Worm (Caenorhabditis elegans) whole organism, midembryonic: ENCODE measurements around the gene far-3.

ENCODE experiments used
- T22C8.4 ChIP-seq: fragments of 200-800 bp; sonication (Bioruptor generic); IDR thresholded peaks from 2 replicates; pipeline ENCODE4 v1.3.6; 2022; ENCODE audit warnings: missing genetic modification characterization, missing compliant biosample characterization
- cog-1 ChIP-seq: sonication (generic microtip); optimal IDR thresholded peaks from 2 replicates; lab custom pipeline; 2016; ENCODE audit warnings: missing genetic modification characterization, missing compliant biosample characterization
- flt-1 ChIP-seq: fragments of 200-800 bp; sonication (Bioruptor generic); IDR thresholded peaks from 2 replicates; pipeline ENCODE4 v1.3.6; 2022; ENCODE audit warnings: missing genetic modification characterization, missing compliant biosample characterization
- klf-2 ChIP-seq: fragments of 200-800 bp; sonication (Bioruptor generic); conservative IDR thresholded peaks from 2 replicates; pipeline ENCODE4 v1.3.6; 2022; ENCODE audit warnings: missing genetic modification reagents, missing genetic modification characterization, missing compliant biosample characterization
- med-1 ChIP-seq: sonication (generic microtip); optimal IDR thresholded peaks from 2 replicates; lab custom pipeline; 2017; ENCODE audit warnings: missing genetic modification characterization, mild to moderate bottlenecking, missing compliant biosample characterization, antibody characterized with exemption, missing genetic modification reagents; ENCODE audit not compliant: insufficient read depth
- ref-1 ChIP-seq: fragments of 200-800 bp; sonication (Bioruptor generic); conservative IDR thresholded peaks from 2 replicates; pipeline ENCODE4 v1.3.6; 2022; ENCODE audit warnings: missing genetic modification reagents, missing genetic modification characterization, missing compliant biosample characterization
- tab-1 ChIP-seq: fragments of 200-800 bp; sonication (Bioruptor generic); IDR thresholded peaks from 2 replicates; pipeline ENCODE4 v1.3.6; 2022; ENCODE audit warnings: missing genetic modification characterization, missing compliant biosample characterization
- ztf-23 ChIP-seq: fragments of 200-800 bp; sonication (Bioruptor generic); IDR thresholded peaks from 2 replicates; pipeline ENCODE4 v1.3.6; 2022; ENCODE audit warnings: missing genetic modification reagents, missing genetic modification characterization, missing compliant biosample characterization
- ztf-29 ChIP-seq: fragments of 200-800 bp; sonication (Bioruptor generic); IDR thresholded peaks from 2 replicates; pipeline ENCODE4 v1.3.6; 2022; ENCODE audit warnings: missing genetic modification reagents, missing genetic modification characterization, missing compliant biosample characterization

The far-3 gene

DNA sequence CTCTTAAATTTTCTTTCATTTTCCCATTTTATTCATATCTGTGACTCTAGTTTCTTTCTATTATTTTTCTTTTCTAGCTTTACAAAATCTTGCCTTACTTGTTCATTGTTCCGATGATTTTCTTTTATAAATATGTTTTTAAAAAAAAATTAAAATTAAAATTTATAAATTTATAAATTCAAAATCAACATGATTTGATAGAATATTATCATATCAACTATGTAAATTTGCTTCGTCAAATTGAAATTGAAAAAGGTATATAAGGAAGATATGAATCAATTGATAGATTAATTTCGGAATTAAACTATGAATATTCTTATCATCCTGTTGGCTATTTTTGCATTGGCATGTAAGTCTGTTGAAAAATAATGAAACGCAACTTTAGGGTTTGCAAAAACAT, 35.9 kb upstream of the far-3 start, which contains the start of gene W07G4.1:
TSS of gene W07G4.1 (plus strand) at position 301 of the 400 bp plus-strand sequence.
- TF ChIP-seq tab-1 (no peak), ztf-29 (no peak), flt-1 (GFP tag; lab: Robert Waterston, UW) (no peak), ztf-23 (no peak), T22C8.4 (GFP tag; lab: Robert Waterston, UW) (no peak), med-1 (GFP tag; lab: Kevin White, UChicago) (no peak), cog-1 (tag; lab: Kevin White, UChicago) (no peak), ref-1 (GFP tag; lab: Robert Waterston, UW) (no peak), klf-2 (no peak)

DNA sequence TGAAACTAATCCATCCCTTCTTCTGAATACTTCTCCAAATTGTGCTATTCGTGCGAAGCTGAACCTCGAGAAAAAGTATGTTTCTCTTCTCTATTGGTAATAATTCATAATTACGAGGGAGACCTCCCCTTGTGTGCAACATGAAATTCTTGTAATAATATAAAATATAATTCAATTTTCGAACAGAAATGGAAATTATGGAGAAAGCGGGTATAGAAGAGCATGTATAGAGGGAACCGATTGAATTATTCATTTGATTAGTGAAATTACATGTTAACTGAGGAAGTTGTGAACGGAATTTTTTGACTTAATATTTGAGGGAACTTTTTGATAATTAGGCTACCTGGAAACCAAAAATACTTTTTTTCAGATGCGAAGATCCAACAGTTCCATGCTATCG, 31.5 kb upstream of the far-3 start:
- TF ChIP-seq klf-2 (no peak), ztf-23 (no peak), flt-1 (GFP tag; lab: Robert Waterston, UW) (no peak), cog-1 (tag; lab: Kevin White, UChicago) (no peak), med-1 (GFP tag; lab: Kevin White, UChicago) (no peak), ref-1 (GFP tag; lab: Robert Waterston, UW) (no peak), ztf-29 (no peak), T22C8.4 (GFP tag; lab: Robert Waterston, UW) (no peak), tab-1 (no peak)

ce11 chrV:13026631-13027299, 29.4 kb upstream of the far-3 start:
- TF ChIP-seq flt-1 (GFP tag; lab: Robert Waterston, UW) = no peak
- no peak for TF ChIP-seq med-1 (GFP tag; lab: Kevin White, UChicago)
- TF ChIP-seq ztf-23 = no peak
- no peak for TF ChIP-seq ztf-29
- no peak for TF ChIP-seq tab-1
- TF ChIP-seq cog-1 (tag; lab: Kevin White, UChicago) = no peak
- no peak for TF ChIP-seq klf-2
- no peak for TF ChIP-seq ref-1 (GFP tag; lab: Robert Waterston, UW)
- TF ChIP-seq T22C8.4 (GFP tag; lab: Robert Waterston, UW) = no peak

DNA sequence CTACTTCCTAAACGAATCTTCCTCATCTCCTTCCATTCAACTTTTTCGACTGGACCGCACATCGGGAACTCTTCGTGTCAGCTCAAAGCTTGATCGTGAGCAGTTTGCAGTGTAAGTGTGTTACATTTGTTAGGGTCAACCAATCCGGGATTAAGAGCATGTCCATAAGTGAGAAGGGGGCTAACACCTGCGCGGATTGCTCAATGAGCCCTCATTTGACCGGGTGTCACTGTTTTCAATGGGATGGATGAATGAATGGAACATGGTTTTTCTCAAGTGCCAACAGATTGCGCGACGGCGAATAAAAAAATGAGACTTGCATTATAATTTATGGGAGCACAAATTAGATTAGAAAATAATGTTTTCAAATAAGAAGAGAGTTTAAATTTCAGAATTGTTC, 28.0 kb upstream of the far-3 start:
- TF ChIP-seq cog-1 (tag; lab: Kevin White, UChicago) (no peak), tab-1 (no peak), ztf-29 (no peak), ref-1 (GFP tag; lab: Robert Waterston, UW) (no peak), klf-2 (no peak)

DNA sequence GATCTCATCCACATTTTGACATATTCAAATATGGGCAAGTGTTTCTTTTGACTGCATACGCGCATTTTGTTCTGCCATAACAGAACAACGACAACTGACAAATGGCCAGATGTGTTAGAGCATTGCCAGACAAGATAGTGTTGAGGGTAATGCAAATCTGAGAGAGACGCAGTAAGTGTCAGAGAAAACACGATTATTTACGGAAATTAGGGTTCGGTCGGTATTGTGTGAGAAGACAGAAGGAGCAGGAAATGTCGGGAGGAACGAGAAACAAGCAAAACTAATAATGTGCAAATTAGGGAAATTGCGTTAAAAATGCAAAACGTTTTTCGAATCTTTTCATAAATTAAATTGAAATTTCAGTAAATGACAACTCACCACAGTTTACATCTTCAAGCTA, 27.2 kb upstream of the far-3 start:
- no peak for TF ChIP-seq ztf-29
- TF ChIP-seq flt-1 (GFP tag; lab: Robert Waterston, UW) = 0 out of 2 replicates have a peak, but pooled peaks have one; percentile 11

DNA sequence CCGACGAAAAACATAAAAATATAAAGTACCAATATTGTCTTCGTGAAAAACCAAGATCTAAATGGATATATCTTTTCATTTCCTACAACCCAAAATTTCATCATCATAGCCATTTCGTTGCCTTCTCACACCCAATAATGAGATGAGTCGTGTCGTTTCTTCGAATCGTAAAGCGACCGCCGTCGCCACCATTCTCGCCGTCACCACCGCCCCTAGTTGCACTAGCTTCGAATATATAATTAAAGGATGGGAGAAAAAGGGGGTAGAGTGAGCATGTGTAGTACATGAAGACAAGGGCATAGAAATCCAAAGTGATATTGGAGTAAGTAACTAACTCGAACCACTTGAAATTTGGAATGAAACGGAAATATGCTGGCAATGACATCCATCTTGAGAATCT, 24.9 kb upstream of the far-3 start:
- TF ChIP-seq med-1 (GFP tag; lab: Kevin White, UChicago) = no peak
- TF ChIP-seq ztf-29 = no peak
- TF ChIP-seq T22C8.4 (GFP tag; lab: Robert Waterston, UW) = no peak

DNA sequence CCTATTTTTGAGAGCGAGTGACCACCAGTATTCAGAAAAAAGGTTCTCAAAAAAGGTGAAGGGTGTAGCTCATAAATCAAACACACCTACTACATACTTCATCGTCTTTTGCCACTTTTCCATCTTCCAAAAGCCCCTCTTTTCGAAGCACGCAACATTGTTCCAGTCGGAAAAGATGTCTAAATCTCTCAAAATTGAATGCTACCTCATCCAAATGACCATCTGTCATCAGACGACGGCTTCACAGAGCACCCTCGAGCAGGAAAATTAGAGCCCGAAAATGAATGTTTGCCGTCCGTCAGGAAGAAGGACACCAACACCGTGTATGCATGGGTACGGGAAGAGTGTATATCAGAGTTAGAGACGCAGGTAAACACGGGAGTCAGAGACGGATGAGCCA, 24.2 kb upstream of the far-3 start:
- no peak for TF ChIP-seq ztf-29
- TF ChIP-seq cog-1 (tag; lab: Kevin White, UChicago) = no peak
- no peak for TF ChIP-seq ref-1 (GFP tag; lab: Robert Waterston, UW)
- no peak for TF ChIP-seq tab-1
- TF ChIP-seq ztf-23 = no peak
- TF ChIP-seq T22C8.4 (GFP tag; lab: Robert Waterston, UW) = no peak
- TF ChIP-seq flt-1 (GFP tag; lab: Robert Waterston, UW) = no peak
- no peak for TF ChIP-seq med-1 (GFP tag; lab: Kevin White, UChicago)

ce11 chrV:13020638-13021037, 23.3 kb upstream of the far-3 start:
- TF ChIP-seq cog-1 (tag; lab: Kevin White, UChicago) (no peak), ztf-29 (no peak), flt-1 (GFP tag; lab: Robert Waterston, UW) (no peak), tab-1 (no peak), ref-1 (GFP tag; lab: Robert Waterston, UW) (no peak), T22C8.4 (GFP tag; lab: Robert Waterston, UW) (no peak), ztf-23 (no peak), klf-2 (no peak), med-1 (GFP tag; lab: Kevin White, UChicago) (no peak)

ce11 chrV:13020014-13020413, 22.7 kb upstream of the far-3 start:
- TF ChIP-seq med-1 (GFP tag; lab: Kevin White, UChicago) (no peak), ref-1 (GFP tag; lab: Robert Waterston, UW) (no peak), flt-1 (GFP tag; lab: Robert Waterston, UW) (no peak), cog-1 (tag; lab: Kevin White, UChicago) (no peak), T22C8.4 (GFP tag; lab: Robert Waterston, UW) (no peak), tab-1 (no peak), ztf-23 (no peak), ztf-29 (no peak), klf-2 (no peak)

DNA sequence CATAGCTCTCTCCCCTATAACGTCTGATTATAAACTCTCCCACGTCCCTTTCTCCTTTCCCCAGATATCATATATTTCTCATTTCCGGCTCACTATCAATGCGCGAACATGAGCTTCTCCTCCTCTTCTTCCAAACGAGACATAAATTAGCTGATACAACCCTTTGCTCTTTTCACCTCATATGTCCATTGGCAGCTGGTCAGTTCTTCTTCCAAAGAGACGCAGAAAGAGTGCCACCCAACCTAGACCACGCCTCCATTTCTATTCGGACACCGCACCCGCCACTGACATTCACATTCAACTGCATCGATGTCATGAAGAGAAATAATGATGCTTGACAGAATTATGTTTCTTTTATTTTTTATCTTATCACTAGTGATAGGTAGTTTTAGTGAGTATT, 21.4 kb upstream of the far-3 start, which contains the start of gene fmi-1:
TSS of gene fmi-1 (plus strand) at position 301 of the 400 bp plus-strand sequence.
- TF ChIP-seq med-1 (GFP tag; lab: Kevin White, UChicago) (no peak), flt-1 (GFP tag; lab: Robert Waterston, UW) (no peak), cog-1 (tag; lab: Kevin White, UChicago) (no peak), T22C8.4 (GFP tag; lab: Robert Waterston, UW) (no peak), ztf-23 (no peak), tab-1 (no peak)
